Worm (Caenorhabditis elegans): ENCODE measurements around the gene ZK228.1.

ce11 chrV:18490284-18490832, 46.1 kb downstream of the ZK228.1 start:
- TF ChIP-seq F33H1.4 (GFP tag; IDR thresholded peaks at IDR 0.05) (no peak), snpc-4 (GFP tag; optimal IDR thresholded peaks at IDR 0.05) (no peak), snpc-4 (tag; optimal IDR thresholded peaks at IDR 0.05) (no peak), madf-8 (GFP tag; conservative IDR thresholded peaks at IDR 0.05) (no peak), attf-3 (GFP tag; conservative IDR thresholded peaks at IDR 0.05) (no peak), pha-4 (tag; optimal IDR thresholded peaks at IDR 0.05) (no peak), nfya-1 (tag; optimal IDR thresholded peaks at IDR 0.05; ENCODE audit: borderline replicate concordance, insufficient read depth) (no peak), efl-1 (GFP tag; optimal IDR thresholded peaks at IDR 0.05) (no peak), hsf-1 (GFP tag; IDR thresholded peaks at IDR 0.05) (no peak), unc-62 (GFP tag; optimal IDR thresholded peaks at IDR 0.05) (no peak), nhr-27 (tag; optimal IDR thresholded peaks at IDR 0.05) (no peak), ama-1 (optimal IDR thresholded peaks at IDR 0.05) (no peak), ama-1 (GFP tag; optimal IDR thresholded peaks at IDR 0.05) (no peak), athp-1 (tag; optimal IDR thresholded peaks at IDR 0.05) (no peak), zim-3 (tag; optimal IDR thresholded peaks at IDR 0.05) (no peak), dox-1 (GFP tag; IDR thresholded peaks at IDR 0.05) (no peak)
